Worm (Caenorhabditis elegans) whole organism, L4 larva: ENCODE measurements around the gene ZK418.13.

Source experiments
- D1046.2 ChIP-seq: fragments of 200-800 bp; sonication (Bioruptor generic); IDR thresholded peaks from 2 replicates; pipeline ENCODE4 v1.3.6; 2022; ENCODE audit warnings: missing genetic modification characterization, missing compliant biosample characterization
- snpc-4 ChIP-seq: fragments of 150-350 bp; optimal IDR thresholded peaks from 2 replicates; lab custom pipeline; 2014; ENCODE audit warnings: missing biosample characterization, missing genetic modification characterization
- unc-62 ChIP-seq, 3 experiments: fragments of 150-350 bp in 1 of 3; sonication (generic microtip); optimal IDR thresholded peaks in 2 of 3; peaks in 1 of 3; 1 replicate in 1 of 3; 2 replicates in 2 of 3; lab custom pipeline; 2014 to 2017; ENCODE audit warnings: missing biosample characterization in 3 of 3, missing genetic modification characterization in 3 of 3, missing genetic modification reagents in 3 of 3, missing genotype in 1 of 3
- zfp-3 ChIP-seq: fragments of 200-800 bp; sonication (Bioruptor generic); conservative IDR thresholded peaks from 2 replicates; pipeline ENCODE4 v1.3.6; 2022; ENCODE audit warnings: missing genetic modification reagents, missing genetic modification characterization, missing compliant biosample characterization

DNA sequence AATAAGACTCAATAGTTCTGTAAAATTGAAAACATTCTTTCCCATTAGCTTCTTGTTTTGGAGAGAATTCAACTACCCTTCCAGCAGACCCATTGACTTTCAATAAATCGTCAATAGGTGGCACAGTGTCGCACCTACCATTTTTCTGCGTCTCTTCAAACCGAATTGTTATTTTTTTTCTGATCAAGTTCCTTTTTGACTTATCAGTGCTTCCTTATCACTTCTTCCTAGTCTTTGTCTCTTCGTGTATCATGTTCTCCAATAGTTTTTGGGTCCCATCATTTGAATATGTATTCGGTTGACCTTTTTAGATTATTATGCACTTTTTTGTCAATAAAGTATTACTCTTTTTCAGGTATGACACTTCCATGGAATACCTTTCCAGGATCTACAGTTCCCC lies 31.7 kb upstream of the ZK418.13 start, which contains the start of gene odd-1:
- TF ChIP-seq D1046.2 (GFP tag; lab: Robert Waterston, UW) (no peak), unc-62 (GFP tag; optimal IDR thresholded peaks at IDR 0.05 in 1 of 2; lab: Kevin White, UChicago) (no peak), unc-62 (tag; optimal IDR thresholded peaks at IDR 0.05; lab: Kevin White, UChicago) (no peak), zfp-3 (GFP tag; lab: Robert Waterston, UW) (no peak), snpc-4 (no peak)
